Worm (Caenorhabditis elegans): ENCODE results near the gene nhr-20.

The nhr-20 gene

DNA sequence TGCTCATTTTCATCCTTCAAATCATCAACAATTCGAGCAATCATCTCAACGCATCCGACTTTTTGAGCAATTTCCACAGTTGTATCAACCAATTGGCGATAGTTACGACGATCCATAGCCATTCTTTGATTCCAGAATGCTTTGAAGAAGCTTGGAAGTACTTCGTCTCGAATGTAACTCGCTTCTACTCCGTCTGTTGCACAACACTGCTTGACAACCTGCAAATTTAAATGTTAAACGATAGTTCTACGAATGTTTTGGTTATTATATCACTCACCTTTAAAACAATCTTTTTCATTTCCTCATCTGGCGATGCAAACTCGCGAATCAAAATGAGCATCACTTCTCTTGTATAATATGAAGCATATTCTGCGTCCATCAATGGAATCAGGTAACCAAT, 32.9 kb upstream of the nhr-20 start:
- TF ChIP-seq ceh-18 (tag; optimal IDR thresholded peaks at IDR 0.05) (no peak), ceh-24 (tag; optimal IDR thresholded peaks at IDR 0.05) (no peak), pag-3 (tag; optimal IDR thresholded peaks at IDR 0.05; ENCODE audit: borderline replicate concordance) (no peak), nfya-1 (tag; optimal IDR thresholded peaks at IDR 0.05) (no peak), Y22D7AL.16 (tag; optimal IDR thresholded peaks at IDR 0.05) (no peak), ahr-1 (tag; optimal IDR thresholded peaks at IDR 0.05) (no peak), fax-1 (tag; optimal IDR thresholded peaks at IDR 0.05) (no peak), sdc-2 (tag; optimal IDR thresholded peaks at IDR 0.05) (no peak)

DNA sequence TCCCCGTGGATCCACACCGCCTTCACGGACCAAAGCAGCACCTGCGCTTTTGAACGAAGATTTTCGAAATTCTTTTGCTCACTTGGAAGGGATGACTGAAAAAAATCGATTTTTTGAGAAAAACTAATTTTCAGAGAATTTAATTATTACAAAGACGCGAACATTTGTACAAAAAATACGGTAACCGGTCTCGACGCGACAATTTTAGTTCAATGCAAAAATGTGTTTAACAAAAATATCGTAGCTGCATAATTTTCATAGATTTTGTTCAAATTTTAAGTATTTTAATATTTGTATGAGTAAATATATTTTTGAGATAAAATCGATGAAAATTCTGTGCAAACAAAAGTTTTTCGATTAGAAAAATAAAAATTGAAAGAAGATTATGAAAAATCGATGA, 30.0 kb upstream of the nhr-20 start, which contains the start of gene T08A11.1:
T08A11.1 (minus strand) TSS at position 101 of the 400 bp plus-strand sequence.
- TF ChIP-seq che-1 (tag; optimal IDR thresholded peaks at IDR 0.05) (no peak), ceh-30 (tag; optimal IDR thresholded peaks at IDR 0.05) (no peak), pha-2 (tag; optimal IDR thresholded peaks at IDR 0.05) (no peak), nfya-1 (tag; optimal IDR thresholded peaks at IDR 0.05) (no peak), sox-2 (GFP tag; IDR thresholded peaks at IDR 0.05) (no peak), unc-42 (tag; optimal IDR thresholded peaks at IDR 0.05) (no peak), pros-1 (tag; optimal IDR thresholded peaks at IDR 0.05) (no peak), ets-4 (tag; optimal IDR thresholded peaks at IDR 0.05) (no peak), eyg-1 (tag; optimal IDR thresholded peaks at IDR 0.05) (no peak), sox-4 (tag; optimal IDR thresholded peaks at IDR 0.05) (no peak), ceh-6 (GFP tag; optimal IDR thresholded peaks at IDR 0.05) (no peak), unc-55 (GFP tag; optimal IDR thresholded peaks at IDR 0.05) (no peak), odd-2 (tag; optimal IDR thresholded peaks at IDR 0.05) (no peak), T23F11.4 (GFP tag; optimal IDR thresholded peaks at IDR 0.05) (no peak), tbx-7 (tag; optimal IDR thresholded peaks at IDR 0.05) (no peak), ceh-14 (tag; optimal IDR thresholded peaks at IDR 0.05) (no peak), dve-1 (tag; optimal IDR thresholded peaks at IDR 0.05) (no peak), mec-3 (tag; optimal IDR thresholded peaks at IDR 0.05; ENCODE audit: borderline replicate concordance) (no peak), unc-3 (GFP tag; conservative IDR thresholded peaks at IDR 0.05) (no peak), unc-3 (tag; optimal IDR thresholded peaks at IDR 0.05) (no peak), Y22D7AL.16 (tag; optimal IDR thresholded peaks at IDR 0.05) (no peak)

DNA sequence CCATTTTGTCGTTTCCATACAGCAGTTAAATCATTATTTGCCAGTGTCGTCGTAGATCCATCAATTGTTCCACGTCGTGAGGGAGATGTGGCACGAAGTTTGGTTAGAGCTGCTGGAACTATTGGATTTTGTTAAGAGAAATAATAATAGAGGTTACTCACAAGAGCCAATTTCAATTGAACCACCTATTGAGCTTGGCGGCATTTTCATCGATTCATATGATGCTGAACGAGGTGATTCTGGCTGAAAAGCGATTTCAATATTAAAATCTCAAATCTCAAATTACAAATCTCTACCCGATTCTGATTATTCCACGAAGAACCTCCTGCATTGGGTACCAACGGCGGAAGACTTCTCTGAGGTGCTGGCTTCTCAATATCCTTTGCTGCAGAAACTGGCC, 24.9 kb upstream of the nhr-20 start:
- TF ChIP-seq nhr-232 (tag; optimal IDR thresholded peaks at IDR 0.05), result no peak
- no peak for TF ChIP-seq ama-1 (optimal IDR thresholded peaks at IDR 0.05)
- no peak for TF ChIP-seq C08G9.2 (tag; optimal IDR thresholded peaks at IDR 0.05)
- TF ChIP-seq ztf-16 (tag; optimal IDR thresholded peaks at IDR 0.05), result no peak
- no peak for TF ChIP-seq ets-4 (tag; optimal IDR thresholded peaks at IDR 0.05)
- no peak for TF ChIP-seq ceh-19 (GFP tag; optimal IDR thresholded peaks at IDR 0.05)
- no peak for TF ChIP-seq tbx-7 (tag; optimal IDR thresholded peaks at IDR 0.05)
- TF ChIP-seq sdc-2 (tag; optimal IDR thresholded peaks at IDR 0.05), result no peak
- no peak for TF ChIP-seq ceh-2 (tag; optimal IDR thresholded peaks at IDR 0.05)
- no peak for TF ChIP-seq sox-2 (GFP tag; IDR thresholded peaks at IDR 0.05)
- no peak for TF ChIP-seq pax-1 (tag; optimal IDR thresholded peaks at IDR 0.05)
- no peak for TF ChIP-seq ceh-14 (tag; optimal IDR thresholded peaks at IDR 0.05)
- no peak for TF ChIP-seq syd-9 (tag; optimal IDR thresholded peaks at IDR 0.05)
- no peak for TF ChIP-seq unc-42 (tag; optimal IDR thresholded peaks at IDR 0.05)
- TF ChIP-seq elt-2 (tag; optimal IDR thresholded peaks at IDR 0.05), result no peak
- no peak for TF ChIP-seq hlh-6 (tag; optimal IDR thresholded peaks at IDR 0.05)
- no peak for TF ChIP-seq ceh-24 (tag; optimal IDR thresholded peaks at IDR 0.05)
- TF ChIP-seq fax-1 (tag; optimal IDR thresholded peaks at IDR 0.05), result no peak

DNA sequence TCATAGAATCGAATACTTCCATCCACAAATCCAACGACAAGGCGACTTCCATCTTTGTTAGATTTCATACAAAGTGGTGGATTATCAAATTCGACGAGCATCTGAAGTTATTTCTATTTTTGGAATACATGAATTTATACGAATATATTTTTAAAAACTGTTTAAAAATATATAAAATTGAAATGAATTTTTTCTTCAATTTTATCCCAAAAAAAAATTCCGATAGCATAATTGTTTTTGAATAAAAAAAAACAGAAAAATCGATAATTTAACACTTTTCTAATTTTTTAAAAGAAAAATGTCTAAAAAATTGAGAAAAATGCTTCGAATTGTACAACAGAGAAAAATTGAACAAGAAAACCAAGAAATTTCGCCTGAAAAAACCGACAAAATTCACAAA, 14.6 kb upstream of the nhr-20 start, which contains the start of gene Y44F5A.1:
Y44F5A.1 (minus strand) TSS at position 101 of the 400 bp plus-strand sequence.
- no peak for TF ChIP-seq pat-9 (tag; optimal IDR thresholded peaks at IDR 0.05)
- TF ChIP-seq sox-4 (tag; optimal IDR thresholded peaks at IDR 0.05), result no peak
- TF ChIP-seq eyg-1 (tag; optimal IDR thresholded peaks at IDR 0.05), result no peak
- TF ChIP-seq dve-1 (tag; optimal IDR thresholded peaks at IDR 0.05), result no peak
- TF ChIP-seq hlh-30 (tag; optimal IDR thresholded peaks at IDR 0.05; ENCODE audit: insufficient read depth), result no peak
- TF ChIP-seq hlh-13 (GFP tag; optimal IDR thresholded peaks at IDR 0.05), result no peak
- TF ChIP-seq ceh-9 (tag; optimal IDR thresholded peaks at IDR 0.05), result no peak
- TF ChIP-seq pros-1 (tag; optimal IDR thresholded peaks at IDR 0.05), result no peak
- TF ChIP-seq ceh-6 (GFP tag; optimal IDR thresholded peaks at IDR 0.05), result no peak
- TF ChIP-seq K02D7.2 (tag; optimal IDR thresholded peaks at IDR 0.05), result no peak
- TF ChIP-seq zip-5 (tag; optimal IDR thresholded peaks at IDR 0.05), result no peak
- TF ChIP-seq npax-4 (tag; optimal IDR thresholded peaks at IDR 0.05), result no peak
- no peak for TF ChIP-seq mec-3 (tag; optimal IDR thresholded peaks at IDR 0.05; ENCODE audit: borderline replicate concordance)
- no peak for TF ChIP-seq ceh-45 (GFP tag; IDR thresholded peaks at IDR 0.05)
- no peak for TF ChIP-seq pha-4 (tag; optimal IDR thresholded peaks at IDR 0.05)
- no peak for TF ChIP-seq sdc-2 (tag; optimal IDR thresholded peaks at IDR 0.05)
- no peak for TF ChIP-seq ets-4 (tag; optimal IDR thresholded peaks at IDR 0.05)
- TF ChIP-seq elt-2 (tag; optimal IDR thresholded peaks at IDR 0.05), result no peak
- TF ChIP-seq odd-2 (tag; optimal IDR thresholded peaks at IDR 0.05), result no peak

All from whole organism, late embryonic.